Fruit fly (Drosophila melanogaster) whole organism, embryonic: Measurements from ENCODE around the gene Tbc1d22.

Source experiments
- CG11398 ChIP-seq: fragments of 200-800 bp; sonication (Bioruptor generic); optimal IDR thresholded peaks from 2 replicates; lab custom pipeline; 2016; ENCODE audit warnings: missing biosample characterization, missing genetic modification characterization
- CG12155 ChIP-seq: fragments of 200-800 bp; sonication (Bioruptor generic); optimal IDR thresholded peaks from 3 replicates; lab custom pipeline; 2016; ENCODE audit warnings: missing biosample characterization, missing genetic modification characterization
- CG15479 ChIP-seq: fragments of 200-800 bp; sonication (Bioruptor generic); optimal IDR thresholded peaks from 3 replicates; lab custom pipeline; 2019; ENCODE audit warnings: missing biosample characterization, mild to moderate bottlenecking, missing genetic modification characterization, moderate library complexity
- CG16863 ChIP-seq: fragments of 200-800 bp; sonication (Bioruptor generic); optimal IDR thresholded peaks from 3 replicates; lab custom pipeline; 2016; ENCODE audit warnings: missing biosample characterization, missing genetic modification characterization
- CG17361 ChIP-seq: fragments of 200-800 bp; sonication (Bioruptor generic); IDR thresholded peaks from 3 replicates; pipeline ENCODE4 v1.3.6; 2022; ENCODE audit warnings: missing biosample characterization, missing genetic modification characterization
- CG18011 ChIP-seq: fragments of 200-800 bp; sonication (Bioruptor generic); optimal IDR thresholded peaks from 2 replicates; lab custom pipeline; 2017; ENCODE audit warnings: missing biosample characterization, missing genetic modification characterization, mild to moderate bottlenecking, moderate library complexity, missing genotype
- CG18619 ChIP-seq: fragments of 200-800 bp; sonication (Bioruptor generic); optimal IDR thresholded peaks from 3 replicates; lab custom pipeline; 2017; ENCODE audit warnings: missing biosample characterization, mild to moderate bottlenecking, missing genetic modification characterization
- CG2120 ChIP-seq: fragments of 200-800 bp; sonication (Bioruptor generic); optimal IDR thresholded peaks from 3 replicates; lab custom pipeline; 2016; ENCODE audit warnings: missing biosample characterization, missing genetic modification characterization
- CG2875 ChIP-seq: fragments of 200-800 bp; sonication (Bioruptor generic); optimal IDR thresholded peaks from 2 replicates; lab custom pipeline; 2017; ENCODE audit warnings: missing biosample characterization, mild to moderate bottlenecking, missing genetic modification characterization, missing genetic modification reagents
- CG30020 ChIP-seq: fragments of 200-800 bp; optimal IDR thresholded peaks from 2 replicates; lab custom pipeline; 2019; ENCODE audit warnings: missing biosample characterization, mild to moderate bottlenecking, missing genetic modification characterization, moderate library complexity
- CG3407 ChIP-seq: fragments of 200-800 bp; sonication (Bioruptor generic); optimal IDR thresholded peaks from 2 replicates; lab custom pipeline; 2018; ENCODE audit warnings: missing biosample characterization, mild to moderate bottlenecking, missing genetic modification characterization
- CG6854 ChIP-seq: fragments of 200-800 bp; sonication (Bioruptor generic); optimal IDR thresholded peaks from 3 replicates; lab custom pipeline; 2017; ENCODE audit warnings: missing biosample characterization, mild to moderate bottlenecking, missing genetic modification characterization
- CG7556 ChIP-seq: fragments of 200-800 bp; sonication (Bioruptor generic); optimal IDR thresholded peaks from 2 replicates; lab custom pipeline; 2017; ENCODE audit warnings: missing biosample characterization, mild to moderate bottlenecking, missing genetic modification characterization
- CG8089 ChIP-seq: fragments of 200-800 bp; sonication (Bioruptor generic); optimal IDR thresholded peaks from 3 replicates; lab custom pipeline; 2016; ENCODE audit warnings: missing biosample characterization, missing genetic modification characterization
- CG8765 ChIP-seq: fragments of 200-800 bp; sonication (Bioruptor generic); IDR thresholded peaks from 2 replicates; pipeline ENCODE4 v1.3.6; 2022; ENCODE audit warnings: missing biosample characterization, missing genetic modification characterization
- CG9215 ChIP-seq: fragments of 200-800 bp; sonication (Bioruptor generic); IDR thresholded peaks from 2 replicates; pipeline ENCODE4 v1.3.6; 2022; ENCODE audit warnings: missing biosample characterization, missing genetic modification characterization
- CG9797 ChIP-seq: fragments of 200-800 bp; sonication (Bioruptor generic); optimal IDR thresholded peaks from 3 replicates; lab custom pipeline; 2018; ENCODE audit warnings: missing biosample characterization, mild to moderate bottlenecking, missing genetic modification characterization
- D19A ChIP-seq: fragments of 200-800 bp; optimal IDR thresholded peaks from 3 replicates; lab custom pipeline; 2019; ENCODE audit warnings: missing biosample characterization, mild to moderate bottlenecking, missing genetic modification characterization, moderate library complexity
- E2f2 ChIP-seq: fragments of 200-800 bp; sonication (Bioruptor generic); IDR thresholded peaks from 2 replicates; pipeline ENCODE4 v1.3.6; 2022; ENCODE audit warnings: missing biosample characterization, missing genetic modification characterization
- Hr39 ChIP-seq: fragments of >200 bp; optimal IDR thresholded peaks from 2 replicates; lab custom pipeline; 2017
- Lim3 ChIP-seq: fragments of 200-800 bp; sonication (Bioruptor generic); IDR thresholded peaks from 2 replicates; pipeline ENCODE4 v1.3.6; 2022; ENCODE audit warnings: missing biosample characterization, missing genetic modification characterization
- NK7.1 ChIP-seq: fragments of 200-800 bp; sonication (Bioruptor generic); optimal IDR thresholded peaks from 3 replicates; lab custom pipeline; 2016; ENCODE audit warnings: missing biosample characterization, missing genetic modification characterization
- Poxn ChIP-seq: fragments of 200-800 bp; sonication (Bioruptor generic); IDR thresholded peaks from 2 replicates; pipeline ENCODE4 v1.3.6; 2022; ENCODE audit warnings: missing biosample characterization, missing genetic modification characterization
- Rfx ChIP-seq: fragments of 200-800 bp; sonication (Bioruptor generic); IDR thresholded peaks from 2 replicates; pipeline ENCODE4 v1.3.6; 2022; ENCODE audit warnings: missing biosample characterization, missing genetic modification characterization
- Sry-β ChIP-seq: fragments of 200-800 bp; sonication (Bioruptor generic); optimal IDR thresholded peaks from 2 replicates; lab custom pipeline; 2018; ENCODE audit warnings: missing biosample characterization, mild to moderate bottlenecking, missing genetic modification characterization, moderate library complexity
- Xbp1 ChIP-seq: fragments of 200-800 bp; sonication (Bioruptor generic); optimal IDR thresholded peaks from 3 replicates; lab custom pipeline; 2016; ENCODE audit warnings: missing biosample characterization, mild to moderate bottlenecking, missing genetic modification characterization
- ap ChIP-seq: fragments of 200-800 bp; sonication (Bioruptor generic); IDR thresholded peaks from 2 replicates; pipeline ENCODE4 v1.3.6; 2022; ENCODE audit warnings: missing biosample characterization, missing genetic modification characterization
- ara ChIP-seq: fragments of 200-800 bp; sonication (Bioruptor generic); IDR thresholded peaks from 2 replicates; pipeline ENCODE4 v1.3.6; 2022; ENCODE audit warnings: missing biosample characterization, missing genetic modification characterization
- ato ChIP-seq: fragments of 200-800 bp; sonication (Bioruptor generic); IDR thresholded peaks from 2 replicates; pipeline ENCODE4 v1.3.6; 2022; ENCODE audit warnings: missing biosample characterization, missing genetic modification characterization; ENCODE audit not compliant: partially characterized antibody
- bab2 ChIP-seq: fragments of 200-800 bp; sonication (Bioruptor generic); optimal IDR thresholded peaks from 2 replicates; lab custom pipeline; 2016; ENCODE audit warnings: missing biosample characterization, missing genetic modification characterization
- bigmax ChIP-seq: fragments of 200-800 bp; sonication (Bioruptor generic); optimal IDR thresholded peaks from 2 replicates; lab custom pipeline; 2018; ENCODE audit warnings: missing biosample characterization, mild to moderate bottlenecking, missing genetic modification characterization
- bsh ChIP-seq, 2 experiments: fragments of 200-800 bp; sonication (Bioruptor generic); optimal IDR thresholded peaks; 2 replicates each; lab custom pipeline; 2017 to 2018; ENCODE audit warnings: mild to moderate bottlenecking in 2 of 2, missing biosample characterization in 2 of 2, missing genetic modification characterization in 2 of 2, moderate library complexity in 1 of 2
- cato ChIP-seq: fragments of 200-800 bp; sonication (Bioruptor generic); optimal IDR thresholded peaks from 2 replicates; lab custom pipeline; 2016; ENCODE audit warnings: missing biosample characterization, missing genetic modification characterization, borderline replicate concordance
- chm ChIP-seq: fragments of 200-800 bp; sonication (Bioruptor generic); IDR thresholded peaks from 2 replicates; pipeline ENCODE4 v1.3.6; 2022; ENCODE audit warnings: missing biosample characterization, missing genetic modification characterization
- crol ChIP-seq: fragments of 200-800 bp; sonication (Bioruptor generic); IDR thresholded peaks from 2 replicates; pipeline ENCODE4 v1.3.6; 2022; ENCODE audit warnings: missing biosample characterization, missing genetic modification characterization
- en ChIP-seq: fragments of 200-800 bp; sonication (Bioruptor generic); optimal IDR thresholded peaks from 2 replicates; lab custom pipeline; 2016; ENCODE audit warnings: missing biosample characterization, missing genetic modification characterization
- fd64A ChIP-seq: fragments of 200-800 bp; sonication (Bioruptor generic); optimal IDR thresholded peaks from 3 replicates; lab custom pipeline; 2018; ENCODE audit warnings: missing biosample characterization, mild to moderate bottlenecking, missing genetic modification characterization
- gcm ChIP-seq: fragments of 200-800 bp; sonication (Bioruptor generic); optimal IDR thresholded peaks from 2 replicates; lab custom pipeline; 2019; ENCODE audit warnings: missing biosample characterization, mild to moderate bottlenecking, missing genetic modification characterization, moderate library complexity
- hbn ChIP-seq: fragments of 200-800 bp; sonication (Bioruptor generic); IDR thresholded peaks from 2 replicates; pipeline ENCODE4 v1.3.6; 2022; ENCODE audit warnings: missing biosample characterization, missing genetic modification characterization; ENCODE audit not compliant: partially characterized antibody
- hkb ChIP-seq, 2 experiments: fragments of 200-800 bp in 1 of 2; fragments of >200 bp in 1 of 2; sonication (Bioruptor generic) in 1 of 2; IDR thresholded peaks in 1 of 2; optimal IDR thresholded peaks in 1 of 2; 2 replicates each; pipeline versions ENCODE4 v1.3.6 to Lab custom; 2017 to 2022; ENCODE audit warnings: missing biosample characterization in 1 of 2, missing genetic modification characterization in 1 of 2
- kay ChIP-seq: fragments of 200-800 bp; sonication (Bioruptor generic); optimal IDR thresholded peaks from 2 replicates; lab custom pipeline; 2016; ENCODE audit warnings: missing biosample characterization, missing genetic modification characterization
- nerfin-2 ChIP-seq: fragments of 200-800 bp; sonication (Bioruptor generic); IDR thresholded peaks from 2 replicates; pipeline ENCODE4 v1.3.6; 2022; ENCODE audit warnings: missing biosample characterization, missing genetic modification characterization; ENCODE audit not compliant: partially characterized antibody
- pzg ChIP-seq: fragments of 200-800 bp; sonication (Bioruptor generic); optimal IDR thresholded peaks from 3 replicates; lab custom pipeline; 2018; ENCODE audit warnings: missing biosample characterization, mild to moderate bottlenecking, missing genetic modification characterization, moderate library complexity
- rib ChIP-seq: fragments of 200-800 bp; sonication (Bioruptor generic); IDR thresholded peaks from 2 replicates; pipeline ENCODE4 v1.3.6; 2022; ENCODE audit warnings: missing biosample characterization, missing genetic modification characterization
- salm ChIP-seq: fragments of 200-800 bp; sonication (Bioruptor generic); optimal IDR thresholded peaks from 2 replicates; lab custom pipeline; 2018; ENCODE audit warnings: missing biosample characterization, mild to moderate bottlenecking, missing genetic modification characterization
- sc ChIP-seq, 3 experiments: fragments of >200 bp in 2 of 3; fragments of 200-800 bp in 1 of 3; sonication (Bioruptor generic) in 1 of 3; optimal IDR thresholded peaks; 2 replicates in 2 of 3; 3 replicates in 1 of 3; lab custom pipeline; 2017; ENCODE audit warnings: mild to moderate bottlenecking in 1 of 3, missing biosample characterization in 1 of 3, missing genetic modification characterization in 1 of 3, missing genetic modification reagents in 1 of 3
- wor ChIP-seq: fragments of 200-800 bp; sonication (Bioruptor generic); IDR thresholded peaks from 2 replicates; pipeline ENCODE4 v1.3.6; 2022; ENCODE audit warnings: missing biosample characterization, missing genetic modification characterization
- zfh2 ChIP-seq: fragments of 200-800 bp; sonication (Bioruptor generic); optimal IDR thresholded peaks from 2 replicates; lab custom pipeline; 2016; ENCODE audit warnings: missing biosample characterization, missing genetic modification characterization

Tbc1d22 gene

dm6 chr3R:21138220-21138754 is 36.3 kb downstream of the Tbc1d22 start, which contains the start of gene meigo (continued):
- no peak for TF ChIP-seq hbn (GFP tag; lab: Robert Waterston, UW)

- TF ChIP-seq Poxn (no peak), wor (GFP tag; lab: Robert Waterston, UW) (no peak), CG11398 (GFP tag; lab: Kevin White, UChicago) (no peak), ato (peak; percentile 9; the same call in 1 of the 2 replicates), CG12155 (peak; percentile 35), salm (tag; lab: Kevin White, UChicago) (no peak), Sry-β (GFP tag; lab: Kevin White, UChicago) (no peak), CG2875 (GFP tag; lab: Kevin White, UChicago) (no peak), E2f2 (GFP tag; lab: Robert Waterston, UW) (peak; percentile 98), ap (no peak), zfh2 (GFP tag; lab: Kevin White, UChicago) (peak; percentile 50), hkb (optimal IDR thresholded peaks at IDR 0.05; lab: Kevin White, UChicago) (no peak), hkb (GFP tag; IDR thresholded peaks at IDR 0.05; lab: Robert Waterston, UW) (no peak), gcm (no peak), Rfx (GFP tag; lab: Robert Waterston, UW) (peak; percentile 65), bab2 (peak; percentile 14), sc (optimal IDR thresholded peaks at IDR 0.05; lab: Kevin White, UChicago) (no peak), sc (GFP tag; optimal IDR thresholded peaks at IDR 0.05; lab: Kevin White, UChicago) (no peak), CG17361 (GFP tag; lab: Robert Waterston, UW) (peak; percentile 51; the same call in 2 of the 3 replicates), cato (GFP tag; lab: Kevin White, UChicago) (no peak), crol (GFP tag; lab: Robert Waterston, UW) (no peak), CG18011 (GFP tag; lab: Kevin White, UChicago) (peak; percentile 97), Xbp1 (GFP tag; lab: Kevin White, UChicago) (peak; percentile 57), bigmax (no peak), CG15479 (no peak), CG18619 (no peak), NK7.1 (GFP tag; lab: Kevin White, UChicago) (no peak), Hr39 (lab: Kevin White, UChicago) (no peak), Lim3 (GFP tag; lab: Robert Waterston, UW) (no peak), kay (GFP tag; lab: Kevin White, UChicago) (peak; percentile 10), pzg (GFP tag; lab: Kevin White, UChicago) (peak; percentile 72), CG30020 (peak; percentile 16), D19A (no peak), rib (no peak), CG2120 (GFP tag; lab: Kevin White, UChicago) (peak; percentile 41), CG6854 (no peak), CG3407 (no peak), en (no peak), CG16863 (GFP tag; lab: Kevin White, UChicago) (no peak), CG9215 (no peak), chm (GFP tag; lab: Robert Waterston, UW) (no peak), ara (GFP tag; lab: Robert Waterston, UW) (no peak), bsh (GFP tag; optimal IDR thresholded peaks at IDR 0.05; lab: Kevin White, UChicago) (no peak), CG8765 (GFP tag; lab: Robert Waterston, UW) (no peak), CG8089 (GFP tag; lab: Kevin White, UChicago) (no peak), fd64A (GFP tag; lab: Kevin White, UChicago) (no peak), CG7556 (GFP tag; lab: Kevin White, UChicago) (no peak), CG9797 (peak; percentile 2), nerfin-2 (GFP tag; lab: Robert Waterston, UW) (no peak)
Observed at dm6 chr3R:21140458-21140857, 38.5 kb downstream of the Tbc1d22 start, which contains the start of gene SNF4Agamma. Gene SNF4Agamma (plus strand): TSS chr3R:21140739.
